Worm (Caenorhabditis elegans): ENCODE results near the gene srlf-3.

ce11 chrIV:8478516-8478915 lies 8.8 kb upstream of the srlf-3 start:
- TF ChIP-seq unc-42 (tag; optimal IDR thresholded peaks at IDR 0.05) (no peak), rnt-1 (tag; optimal IDR thresholded peaks at IDR 0.05) (no peak), pros-1 (tag; optimal IDR thresholded peaks at IDR 0.05) (no peak), ceh-34 (tag; optimal IDR thresholded peaks at IDR 0.05) (no peak), nfya-1 (tag; optimal IDR thresholded peaks at IDR 0.05) (no peak), ceh-6 (GFP tag; optimal IDR thresholded peaks at IDR 0.05) (no peak), odd-2 (tag; optimal IDR thresholded peaks at IDR 0.05) (no peak), K09A11.1 (tag; optimal IDR thresholded peaks at IDR 0.05; ENCODE audit: insufficient read depth) (no peak), sdc-2 (tag; optimal IDR thresholded peaks at IDR 0.05) (no peak), unc-3 (GFP tag; conservative IDR thresholded peaks at IDR 0.05) (no peak), unc-3 (tag; optimal IDR thresholded peaks at IDR 0.05) (no peak), hlh-30 (tag; optimal IDR thresholded peaks at IDR 0.05; ENCODE audit: insufficient read depth) (no peak), T23F11.4 (GFP tag; optimal IDR thresholded peaks at IDR 0.05) (no peak), ets-4 (tag; optimal IDR thresholded peaks at IDR 0.05) (no peak), tbx-7 (tag; optimal IDR thresholded peaks at IDR 0.05) (no peak)
